Worm (Caenorhabditis elegans) whole organism, L1 larva: Measurements from ENCODE around the gene ddx-15.

Experiments used
- C04F5.9 ChIP-seq: sonication (generic microtip); optimal IDR thresholded peaks from 2 replicates; lab custom pipeline; 2016; ENCODE audit warnings: missing genetic modification characterization, missing compliant biosample characterization
- Y116A8C.19 ChIP-seq: sonication (generic microtip); optimal IDR thresholded peaks from 2 replicates; lab custom pipeline; 2016; ENCODE audit warnings: missing compliant biosample characterization, missing genetic modification characterization, borderline replicate concordance
- alr-1 ChIP-seq: fragments of 200-800 bp; sonication (Bioruptor generic); optimal IDR thresholded peaks from 2 replicates; lab custom pipeline; 2018; ENCODE audit warnings: borderline replicate concordance, mild to moderate bottlenecking, missing genetic modification characterization, missing compliant biosample characterization
- ama-1 ChIP-seq: fragments of 150-350 bp; optimal IDR thresholded peaks from 2 replicates; lab custom pipeline; 2014
- ceh-63 ChIP-seq: fragments of 200-800 bp; sonication (Bioruptor generic); optimal IDR thresholded peaks from 2 replicates; lab custom pipeline; 2018; ENCODE audit warnings: mild to moderate bottlenecking, missing genetic modification characterization, missing compliant biosample characterization
- ceh-88 ChIP-seq: fragments of 200-800 bp; sonication (Bioruptor generic); IDR thresholded peaks from 2 replicates; pipeline ENCODE4 v1.3.6; 2022; ENCODE audit warnings: missing genetic modification characterization, missing compliant biosample characterization
- ces-1 ChIP-seq: fragments of 150-350 bp; optimal IDR thresholded peaks from 2 replicates; lab custom pipeline; 2014; ENCODE audit warnings: missing biosample characterization, missing genetic modification reagents, missing genetic modification characterization
- efl-1 ChIP-seq, 4 experiments: fragments of 150-350 bp; optimal IDR thresholded peaks in 3 of 4; peaks in 1 of 4; 1 replicate in 1 of 4; 2 replicates in 3 of 4; lab custom pipeline; 2014; ENCODE audit warnings: missing biosample characterization in 2 of 4, missing genetic modification characterization in 2 of 4, missing genetic modification reagents in 2 of 4
- fkh-10 ChIP-seq: sonication (generic microtip); optimal IDR thresholded peaks from 2 replicates; lab custom pipeline; 2017; ENCODE audit warnings: missing biosample characterization, missing genetic modification reagents, missing genetic modification characterization
- grh-1 ChIP-seq: fragments of 200-800 bp; sonication (Bioruptor generic); IDR thresholded peaks from 2 replicates; pipeline ENCODE4 v1.3.6; 2022; ENCODE audit warnings: missing genetic modification reagents, missing genetic modification characterization, missing compliant biosample characterization
- hlh-17 ChIP-seq: fragments of 200-800 bp; sonication (Bioruptor generic); optimal IDR thresholded peaks from 2 replicates; lab custom pipeline; 2018; ENCODE audit warnings: missing genetic modification characterization, mild to moderate bottlenecking, missing compliant biosample characterization, moderate library complexity, borderline replicate concordance
- hlh-4 ChIP-seq: sonication (generic microtip); optimal IDR thresholded peaks from 2 replicates; lab custom pipeline; 2016; ENCODE audit warnings: mild to moderate bottlenecking, missing genetic modification characterization, missing compliant biosample characterization
- hpl-2 ChIP-seq: fragments of 150-350 bp; optimal IDR thresholded peaks from 2 replicates; lab custom pipeline; 2014; ENCODE audit warnings: missing biosample characterization, missing genetic modification reagents, missing genetic modification characterization
- isw-1 ChIP-seq: fragments of 200-800 bp; sonication (Bioruptor generic); IDR thresholded peaks from 2 replicates; pipeline ENCODE4 v1.3.6; 2022; ENCODE audit warnings: missing genetic modification characterization, missing compliant biosample characterization
- lin-14 ChIP-seq: fragments of 200-800 bp; sonication (Bioruptor generic); optimal IDR thresholded peaks from 2 replicates; lab custom pipeline; 2018; ENCODE audit warnings: mild to moderate bottlenecking, missing genetic modification characterization, moderate library complexity, missing compliant biosample characterization
- lin-35 ChIP-seq, 2 experiments: fragments of 150-350 bp; optimal IDR thresholded peaks; 2 replicates each; lab custom pipeline; 2014; ENCODE audit warnings: missing biosample characterization in 2 of 2, missing genetic modification characterization in 2 of 2, missing genetic modification reagents in 2 of 2
- lsy-2 ChIP-seq, 2 experiments: fragments of 150-350 bp; optimal IDR thresholded peaks; 2 replicates each; lab custom pipeline; 2014; ENCODE audit warnings: missing biosample characterization in 2 of 2, missing genetic modification characterization in 2 of 2
- mab-9 ChIP-seq: fragments of 200-800 bp; sonication (Bioruptor generic); IDR thresholded peaks from 2 replicates; pipeline ENCODE4 v1.3.6; 2022; ENCODE audit warnings: missing genetic modification reagents, missing genetic modification characterization, missing compliant biosample characterization
- mdl-1 ChIP-seq, 2 experiments: fragments of 150-350 bp; optimal IDR thresholded peaks; 2 replicates each; lab custom pipeline; 2014 to 2017; ENCODE audit warnings: missing biosample characterization in 2 of 2, missing genetic modification characterization in 2 of 2, inconsistent platforms in 1 of 2
- nhr-19 ChIP-seq: fragments of 200-800 bp; sonication (Bioruptor generic); conservative IDR thresholded peaks from 2 replicates; pipeline ENCODE4 v1.3.6; 2022; ENCODE audit warnings: missing genetic modification characterization, missing compliant biosample characterization
- nhr-28 ChIP-seq: fragments of 150-350 bp; optimal IDR thresholded peaks from 2 replicates; lab custom pipeline; 2014; ENCODE audit warnings: missing biosample characterization, missing genetic modification characterization
- nhr-71 ChIP-seq: sonication (generic microtip); optimal IDR thresholded peaks from 2 replicates; lab custom pipeline; 2016; ENCODE audit warnings: mild to moderate bottlenecking, missing genetic modification characterization, moderate library complexity, missing compliant biosample characterization
- nhr-76 ChIP-seq: sonication (generic microtip); optimal IDR thresholded peaks from 2 replicates; lab custom pipeline; 2017; ENCODE audit warnings: missing biosample characterization, missing genetic modification characterization
- rnt-1 ChIP-seq: sonication (generic microtip); optimal IDR thresholded peaks from 2 replicates; lab custom pipeline; 2016; ENCODE audit warnings: mild to moderate bottlenecking, missing genetic modification characterization, moderate library complexity, missing compliant biosample characterization
- snpc-4 ChIP-seq: fragments of 150-350 bp; optimal IDR thresholded peaks from 2 replicates; lab custom pipeline; 2014; ENCODE audit warnings: missing biosample characterization, missing genetic modification characterization
- snu-23 ChIP-seq: sonication (generic microtip); optimal IDR thresholded peaks from 2 replicates; lab custom pipeline; 2016; ENCODE audit warnings: missing genetic modification characterization, missing compliant biosample characterization
- unc-130 ChIP-seq: fragments of 150-350 bp; optimal IDR thresholded peaks from 2 replicates; lab custom pipeline; 2017; ENCODE audit warnings: missing biosample characterization, missing genetic modification characterization, inconsistent platforms
- unc-30 ChIP-seq: sonication (generic microtip); optimal IDR thresholded peaks from 2 replicates; lab custom pipeline; 2017; ENCODE audit warnings: missing biosample characterization, missing genetic modification characterization
- unc-62 ChIP-seq: fragments of 150-350 bp; optimal IDR thresholded peaks from 2 replicates; lab custom pipeline; 2014; ENCODE audit warnings: missing biosample characterization, missing genetic modification reagents, missing genetic modification characterization
- unc-86 ChIP-seq: sonication (generic microtip); optimal IDR thresholded peaks from 2 replicates; lab custom pipeline; 2016; ENCODE audit warnings: missing genetic modification characterization, missing compliant biosample characterization
- unc-98 ChIP-seq: fragments of 200-800 bp; sonication (Bioruptor generic); IDR thresholded peaks from 2 replicates; pipeline ENCODE4 v1.3.6; 2022; ENCODE audit warnings: missing genetic modification characterization, missing compliant biosample characterization
- ztf-11 ChIP-seq, 2 experiments: sonication (generic microtip); optimal IDR thresholded peaks; 2 replicates each; lab custom pipeline; 2016 to 2017; ENCODE audit warnings: missing genetic modification characterization in 2 of 2, missing biosample characterization in 1 of 2, missing compliant biosample characterization in 1 of 2
- ztf-4 ChIP-seq: fragments of 150-350 bp; optimal IDR thresholded peaks from 2 replicates; lab custom pipeline; 2014; ENCODE audit warnings: missing biosample characterization, missing genetic modification characterization

ddx-15 gene

ce11 chrIII:5639893-5640292 lies 48.4 kb upstream of the ddx-15 start (continued):
- TF ChIP-seq alr-1 (no peak), hlh-17 (GFP tag; lab: Kevin White, UChicago) (no peak)

ce11 chrIII:5637297-5637876 lies 45.9 kb upstream of the ddx-15 start:
- TF ChIP-seq lin-14 (GFP tag; lab: Kevin White, UChicago): peak; percentile 23
- TF ChIP-seq mab-9 (GFP tag; lab: Robert Waterston, UW): peak; percentile 72; the same call in 1 of the 2 replicates
- TF ChIP-seq snpc-4 (tag; lab: Kevin White, UChicago): peak; percentile 53
- TF ChIP-seq unc-98: 0 out of 2 replicates have a peak, but pooled peaks have one; percentile 31
- peak; percentile 30; the same call in 1 of the 2 replicates for TF ChIP-seq isw-1 (GFP tag; lab: Robert Waterston, UW)
- peak; percentile 51 for TF ChIP-seq rnt-1
- peak; percentile 24 for TF ChIP-seq nhr-71 (tag; lab: Kevin White, UChicago)
- TF ChIP-seq ceh-88 (GFP tag; lab: Robert Waterston, UW): peak; percentile 52; the same call in 1 of the 2 replicates
- peak; percentile 81 for TF ChIP-seq grh-1 (GFP tag; lab: Robert Waterston, UW)
- peak; percentile 90 for TF ChIP-seq nhr-19

DNA sequence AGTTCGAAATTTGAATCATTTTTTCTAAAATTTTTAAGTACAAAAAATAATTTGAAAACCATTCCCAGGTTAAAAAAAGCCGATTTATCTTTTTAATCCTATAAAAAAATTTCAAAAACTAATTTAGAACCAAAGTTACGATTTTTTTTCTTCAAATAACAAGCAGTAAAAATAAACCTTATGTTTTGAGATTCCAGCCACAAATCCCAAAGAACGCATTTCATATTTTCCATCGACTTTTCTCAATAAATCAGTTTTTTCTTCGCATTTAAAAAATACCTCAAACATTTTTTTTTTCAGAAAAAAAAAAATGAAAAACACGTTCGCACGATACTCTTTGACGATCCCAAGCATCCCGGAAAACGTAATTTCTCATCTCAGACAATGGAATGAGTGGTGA lies 43.7 kb upstream of the ddx-15 start, which contains the start of gene ckk-1:
Gene ckk-1 (plus strand): TSS at position 301 of the 400 bp plus-strand sequence.
- TF ChIP-seq hlh-4 (tag; lab: Kevin White, UChicago): no peak
- no peak for TF ChIP-seq ceh-63 (GFP tag; lab: Kevin White, UChicago)
- TF ChIP-seq lin-35 (GFP tag; optimal IDR thresholded peaks at IDR 0.05; lab: Kevin White, UChicago): no peak
- no peak for TF ChIP-seq efl-1 (optimal IDR thresholded peaks at IDR 0.05; lab: Kevin White, UChicago)
- TF ChIP-seq efl-1 (GFP tag; optimal IDR thresholded peaks at IDR 0.05 in 1 of 2; lab: Kevin White, UChicago): no peak
- no peak for TF ChIP-seq ama-1 (lab: Kevin White, UChicago)
- no peak for TF ChIP-seq grh-1 (GFP tag; lab: Robert Waterston, UW)
- TF ChIP-seq Y116A8C.19 (tag; lab: Kevin White, UChicago): no peak
- TF ChIP-seq unc-30 (tag; lab: Kevin White, UChicago): no peak
- no peak for TF ChIP-seq C04F5.9
- TF ChIP-seq mdl-1 (tag; optimal IDR thresholded peaks at IDR 0.05; lab: Kevin White, UChicago): no peak
- no peak for TF ChIP-seq isw-1 (GFP tag; lab: Robert Waterston, UW)

DNA sequence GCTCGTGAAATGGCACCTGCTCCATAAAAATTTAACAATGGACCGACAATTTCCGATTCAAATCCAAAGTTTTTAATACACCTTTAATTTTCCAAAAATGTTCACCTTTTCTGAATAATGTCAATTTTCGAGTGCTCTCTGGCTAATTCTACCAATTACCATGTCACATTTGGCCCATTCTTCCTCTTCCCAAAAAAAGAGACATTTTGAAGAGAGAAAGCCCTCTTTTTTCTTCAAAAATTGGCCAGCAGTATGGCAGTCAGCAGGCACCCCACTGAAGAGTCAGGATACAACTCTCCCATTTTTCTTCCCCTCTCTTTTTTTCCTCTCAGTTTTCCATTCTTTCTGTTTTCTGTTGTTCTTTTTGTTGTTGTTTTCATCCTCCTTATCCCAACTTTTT lies 43.0 kb upstream of the ddx-15 start:
- TF ChIP-seq ztf-11 (tag; optimal IDR thresholded peaks at IDR 0.05; lab: Kevin White, UChicago) (no peak), unc-86 (tag; lab: Kevin White, UChicago) (no peak), unc-30 (tag; lab: Kevin White, UChicago) (no peak), lin-14 (GFP tag; lab: Kevin White, UChicago) (peak; percentile 48), unc-62 (GFP tag; lab: Kevin White, UChicago) (no peak)
- TF ChIP-seq, all 84 proteins: peak for 1

DNA sequence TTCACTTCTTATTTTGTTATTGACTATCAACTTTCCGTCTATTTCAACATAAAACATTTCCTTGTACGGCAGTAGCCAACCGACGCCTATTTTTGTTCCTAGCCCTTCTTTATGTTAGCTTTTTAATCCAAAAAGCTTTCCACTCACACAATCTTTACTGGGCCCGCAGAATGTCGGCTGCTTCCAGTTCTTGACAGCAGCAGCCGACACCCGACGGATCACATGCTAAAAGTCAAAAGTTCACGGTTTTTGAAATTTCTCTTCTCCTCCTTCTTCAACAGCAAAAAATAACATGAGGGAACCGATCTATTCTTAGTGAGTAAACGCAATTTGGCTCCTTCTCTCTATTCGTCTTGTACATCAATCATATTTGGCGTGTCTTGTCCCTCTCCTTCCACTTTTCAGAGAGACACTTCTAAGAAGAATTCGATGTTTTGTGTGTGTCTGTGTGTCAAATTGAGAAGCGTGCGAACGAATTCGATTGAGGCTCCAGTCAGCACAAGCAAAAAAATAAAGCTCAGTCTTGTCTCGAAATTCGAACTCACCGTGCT lies 41.0 kb upstream of the ddx-15 start:
- TF ChIP-seq ztf-4 (tag; lab: Kevin White, UChicago) (no peak), snpc-4 (tag; lab: Kevin White, UChicago) (peak; percentile 87), lin-14 (GFP tag; lab: Kevin White, UChicago) (peak; percentile 69), nhr-19 (no peak), ces-1 (GFP tag; lab: Kevin White, UChicago) (peak; percentile 45), fkh-10 (peak; percentile 89), nhr-76 (no peak)

DNA sequence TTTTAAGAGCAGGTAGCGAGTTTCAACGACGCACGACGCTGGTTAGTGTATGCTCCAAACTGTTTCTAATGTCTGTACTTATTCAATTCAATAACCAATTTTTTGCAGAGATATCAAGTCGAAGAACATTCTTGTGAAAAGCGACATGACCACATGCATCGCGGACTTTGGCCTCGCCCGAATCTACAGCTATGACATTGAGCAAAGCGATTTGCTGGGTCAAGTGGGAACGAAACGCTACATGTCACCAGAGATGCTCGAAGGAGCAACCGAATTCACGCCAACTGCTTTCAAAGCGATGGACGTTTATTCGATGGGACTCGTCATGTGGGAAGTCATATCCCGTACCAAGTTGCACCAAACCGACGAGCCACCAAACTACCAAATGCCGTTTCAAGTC lies 38.8 kb upstream of the ddx-15 start:
- TF ChIP-seq unc-130 (tag; lab: Kevin White, UChicago) (peak; percentile 63), lin-14 (GFP tag; lab: Kevin White, UChicago) (peak; percentile 40), rnt-1 (peak; percentile 48), lsy-2 (tag; optimal IDR thresholded peaks at IDR 0.05; lab: Kevin White, UChicago) (peak in 1 of 2 experiments; percentile 21), nhr-28 (tag; lab: Kevin White, UChicago) (no peak), efl-1 (optimal IDR thresholded peaks at IDR 0.05; lab: Kevin White, UChicago) (no peak), efl-1 (GFP tag; optimal IDR thresholded peaks at IDR 0.05 in 1 of 2; lab: Kevin White, UChicago) (peak in 1 of 2 experiments; percentile 72), snu-23 (GFP tag; lab: Kevin White, UChicago) (peak; percentile 2), hpl-2 (GFP tag; lab: Kevin White, UChicago) (no peak), nhr-71 (tag; lab: Kevin White, UChicago) (peak; percentile 42)
